Worm (Caenorhabditis elegans): ENCODE results near the gene nhr-222.

The nhr-222 gene

ce11 chrV:3557422-3557821, 14.2 kb upstream of the nhr-222 start, which contains the start of gene grl-31:
TSS of gene grl-31 (minus strand) at chrV:3557778.
- no peak for TF ChIP-seq tab-1 (GFP tag; IDR thresholded peaks at IDR 0.05)
- no peak for TF ChIP-seq med-1 (GFP tag; optimal IDR thresholded peaks at IDR 0.05; ENCODE audit: insufficient read depth)
- TF ChIP-seq flt-1 (GFP tag; IDR thresholded peaks at IDR 0.05): no peak
- TF ChIP-seq cog-1 (tag; optimal IDR thresholded peaks at IDR 0.05): no peak
- no peak for TF ChIP-seq ztf-23 (GFP tag; IDR thresholded peaks at IDR 0.05)
- no peak for TF ChIP-seq T22C8.4 (GFP tag; IDR thresholded peaks at IDR 0.05)
- no peak for TF ChIP-seq ztf-29 (GFP tag; IDR thresholded peaks at IDR 0.05)
- no peak for TF ChIP-seq ref-1 (GFP tag; conservative IDR thresholded peaks at IDR 0.05)
- TF ChIP-seq klf-2 (GFP tag; conservative IDR thresholded peaks at IDR 0.05): no peak

- TF ChIP-seq ref-1 (GFP tag; conservative IDR thresholded peaks at IDR 0.05) (no peak), med-1 (GFP tag; optimal IDR thresholded peaks at IDR 0.05; ENCODE audit: insufficient read depth) (no peak), klf-2 (GFP tag; conservative IDR thresholded peaks at IDR 0.05) (no peak)
Observed at ce11 chrV:3555986-3556385, 12.7 kb upstream of the nhr-222 start, which contains the start of gene grl-30. TSS of gene grl-30 (plus strand) at chrV:3556286.

ce11 chrV:3554869-3555268, 11.6 kb upstream of the nhr-222 start, which contains the start of gene grl-29:
TSS of gene grl-29 (minus strand) at chrV:3555236.
- no peak for TF ChIP-seq med-1 (GFP tag; optimal IDR thresholded peaks at IDR 0.05; ENCODE audit: insufficient read depth)
- 0 out of 2 replicates have a peak, but pooled peaks have one; percentile 19 for TF ChIP-seq ztf-23 (GFP tag; IDR thresholded peaks at IDR 0.05)
- no peak for TF ChIP-seq ref-1 (GFP tag; conservative IDR thresholded peaks at IDR 0.05)

ce11 chrV:3552740-3553469, 9.7 kb upstream of the nhr-222 start, which contains the start of gene T24A6.20:
TSS of gene T24A6.20 (plus strand) at chrV:3553134.
- TF ChIP-seq ztf-29 (GFP tag; IDR thresholded peaks at IDR 0.05) (no peak), tab-1 (GFP tag; IDR thresholded peaks at IDR 0.05) (no peak), flt-1 (GFP tag; IDR thresholded peaks at IDR 0.05) (no peak), cog-1 (tag; optimal IDR thresholded peaks at IDR 0.05) (no peak), klf-2 (GFP tag; conservative IDR thresholded peaks at IDR 0.05) (no peak), T22C8.4 (GFP tag; IDR thresholded peaks at IDR 0.05) (no peak), ztf-23 (GFP tag; IDR thresholded peaks at IDR 0.05) (no peak)

ce11 chrV:3551765-3552164, 8.5 kb upstream of the nhr-222 start, which contains the start of gene grl-28:
TSS of gene grl-28 (minus strand) at chrV:3551865.
- no peak for TF ChIP-seq flt-1 (GFP tag; IDR thresholded peaks at IDR 0.05)
- no peak for TF ChIP-seq med-1 (GFP tag; optimal IDR thresholded peaks at IDR 0.05; ENCODE audit: insufficient read depth)
- TF ChIP-seq ztf-29 (GFP tag; IDR thresholded peaks at IDR 0.05): no peak
- TF ChIP-seq T22C8.4 (GFP tag; IDR thresholded peaks at IDR 0.05): no peak
- no peak for TF ChIP-seq tab-1 (GFP tag; IDR thresholded peaks at IDR 0.05)
- no peak for TF ChIP-seq cog-1 (tag; optimal IDR thresholded peaks at IDR 0.05)
- no peak for TF ChIP-seq ref-1 (GFP tag; conservative IDR thresholded peaks at IDR 0.05)
- TF ChIP-seq ztf-23 (GFP tag; IDR thresholded peaks at IDR 0.05): no peak
- TF ChIP-seq klf-2 (GFP tag; conservative IDR thresholded peaks at IDR 0.05): no peak

- TF ChIP-seq tab-1 (GFP tag; IDR thresholded peaks at IDR 0.05): no peak
- no peak for TF ChIP-seq klf-2 (GFP tag; conservative IDR thresholded peaks at IDR 0.05)
- no peak for TF ChIP-seq ref-1 (GFP tag; conservative IDR thresholded peaks at IDR 0.05)
- TF ChIP-seq ztf-29 (GFP tag; IDR thresholded peaks at IDR 0.05): no peak
Observed at ce11 chrV:3549553-3549952, 6.3 kb upstream of the nhr-222 start, which contains the start of gene sri-21. TSS of gene sri-21 (plus strand) at chrV:3549853.

- TF ChIP-seq ztf-29 (GFP tag; IDR thresholded peaks at IDR 0.05): no peak
- TF ChIP-seq ztf-23 (GFP tag; IDR thresholded peaks at IDR 0.05): no peak
- no peak for TF ChIP-seq med-1 (GFP tag; optimal IDR thresholded peaks at IDR 0.05; ENCODE audit: insufficient read depth)
- TF ChIP-seq ref-1 (GFP tag; conservative IDR thresholded peaks at IDR 0.05): no peak
- no peak for TF ChIP-seq T22C8.4 (GFP tag; IDR thresholded peaks at IDR 0.05)
- no peak for TF ChIP-seq tab-1 (GFP tag; IDR thresholded peaks at IDR 0.05)
- no peak for TF ChIP-seq flt-1 (GFP tag; IDR thresholded peaks at IDR 0.05)
- TF ChIP-seq cog-1 (tag; optimal IDR thresholded peaks at IDR 0.05): no peak
- no peak for TF ChIP-seq klf-2 (GFP tag; conservative IDR thresholded peaks at IDR 0.05)
Observed at ce11 chrV:3548798-3549197, 5.6 kb upstream of the nhr-222 start, which contains the start of gene srw-130. TSS of gene srw-130 (minus strand) at chrV:3548898.

ce11 chrV:3546517-3546916, 3.3 kb upstream of the nhr-222 start, which contains the start of gene srbc-68:
TSS of gene srbc-68 (minus strand) at chrV:3546617.
- TF ChIP-seq ztf-23 (GFP tag; IDR thresholded peaks at IDR 0.05): no peak
- no peak for TF ChIP-seq klf-2 (GFP tag; conservative IDR thresholded peaks at IDR 0.05)

ce11 chrV:3541117-3541516, 2.1 kb downstream of the nhr-222 start, which contains the start of gene srbc-67:
TSS of gene srbc-67 (minus strand) at chrV:3541217.
- no peak for TF ChIP-seq ref-1 (GFP tag; conservative IDR thresholded peaks at IDR 0.05)

ce11 chrV:3538307-3538706, 4.9 kb downstream of the nhr-222 start, which contains the start of gene nhr-93:
TSS of gene nhr-93 (minus strand) at chrV:3538407.
- TF ChIP-seq ztf-23 (GFP tag; IDR thresholded peaks at IDR 0.05): no peak
- TF ChIP-seq tab-1 (GFP tag; IDR thresholded peaks at IDR 0.05): no peak
- no peak for TF ChIP-seq T22C8.4 (GFP tag; IDR thresholded peaks at IDR 0.05)
- no peak for TF ChIP-seq ref-1 (GFP tag; conservative IDR thresholded peaks at IDR 0.05)

ce11 chrV:3535260-3535659, 8.0 kb downstream of the nhr-222 start, which contains the start of gene nhr-221:
TSS of gene nhr-221 (minus strand) at chrV:3535360.
- TF ChIP-seq ztf-29 (GFP tag; IDR thresholded peaks at IDR 0.05) (no peak), ztf-23 (GFP tag; IDR thresholded peaks at IDR 0.05) (no peak), tab-1 (GFP tag; IDR thresholded peaks at IDR 0.05) (no peak), klf-2 (GFP tag; conservative IDR thresholded peaks at IDR 0.05) (no peak), flt-1 (GFP tag; IDR thresholded peaks at IDR 0.05) (no peak), med-1 (GFP tag; optimal IDR thresholded peaks at IDR 0.05; ENCODE audit: insufficient read depth) (no peak), T22C8.4 (GFP tag; IDR thresholded peaks at IDR 0.05) (no peak), ref-1 (GFP tag; conservative IDR thresholded peaks at IDR 0.05) (no peak), cog-1 (tag; optimal IDR thresholded peaks at IDR 0.05) (no peak)
